Fruit fly (Drosophila melanogaster) whole organism, pupa: Measurements from ENCODE around the gene CG14610.

ENCODE experiments used
- CG15710 ChIP-seq: fragments of 200-800 bp; sonication (Bioruptor generic); optimal IDR thresholded peaks from 2 replicates; lab custom pipeline; 2018; ENCODE audit warnings: missing biosample characterization, mild to moderate bottlenecking, missing genetic modification characterization, moderate library complexity
- CG32121 ChIP-seq: fragments of 200-800 bp; sonication (Bioruptor generic); IDR thresholded peaks from 2 replicates; pipeline ENCODE4 v1.3.6; 2022; ENCODE audit warnings: missing biosample characterization, missing genetic modification characterization
- EcR ChIP-seq: fragments of 200-800 bp; sonication (Bioruptor generic); optimal IDR thresholded peaks from 3 replicates; lab custom pipeline; 2019; ENCODE audit warnings: missing biosample characterization, missing genetic modification characterization, mild to moderate bottlenecking, moderate library complexity, missing genetic modification reagents
- gl ChIP-seq: fragments of 200-800 bp; sonication (Bioruptor generic); optimal IDR thresholded peaks from 2 replicates; lab custom pipeline; 2018; ENCODE audit warnings: missing biosample characterization, mild to moderate bottlenecking, missing genetic modification characterization

dm6 chr3R:7111206-7111858, 32.8 kb downstream of the CG14610 start:
- TF ChIP-seq EcR (GFP tag; lab: Kevin White, UChicago) (no peak), CG32121 (GFP tag; lab: Robert Waterston, UW) (no peak), gl (no peak), CG15710 (no peak)
